Worm (Caenorhabditis elegans): ENCODE data around the gene ZK795.3.

Gene ZK795.3

ce11 chrIV:12527217-12527616, 31.9 kb upstream of the ZK795.3 start, which contains the start of gene F53B2.8:
Gene F53B2.8 (minus strand): TSS chrIV:12527396.
- TF ChIP-seq bed-3 (GFP tag; optimal IDR thresholded peaks at IDR 0.05) (no peak), lin-32 (GFP tag; optimal IDR thresholded peaks at IDR 0.05) (no peak), unc-39 (tag; optimal IDR thresholded peaks at IDR 0.05) (no peak), hlh-1 (tag; optimal IDR thresholded peaks at IDR 0.05) (no peak), sptf-1 (tag; optimal IDR thresholded peaks at IDR 0.05) (no peak), nhr-76 (tag; optimal IDR thresholded peaks at IDR 0.05) (no peak), mab-5 (tag; optimal IDR thresholded peaks at IDR 0.05) (no peak), snpc-4 (tag; optimal IDR thresholded peaks at IDR 0.05) (no peak), zip-8 (tag; optimal IDR thresholded peaks at IDR 0.05) (no peak), sem-2 (GFP tag; optimal IDR thresholded peaks at IDR 0.05) (no peak), nhr-237 (tag; optimal IDR thresholded peaks at IDR 0.05) (no peak), nhr-2 (tag; optimal IDR thresholded peaks at IDR 0.05) (no peak), ces-1 (GFP tag; optimal IDR thresholded peaks at IDR 0.05) (no peak), nhr-12 (tag; optimal IDR thresholded peaks at IDR 0.05) (no peak), lin-13 (tag; optimal IDR thresholded peaks at IDR 0.05) (no peak), unc-120 (tag; optimal IDR thresholded peaks at IDR 0.05; ENCODE audit: poor library complexity, severe bottlenecking) (no peak)

- no peak for TF ChIP-seq unc-39 (tag; optimal IDR thresholded peaks at IDR 0.05)
- no peak for TF ChIP-seq blmp-1 (tag; optimal IDR thresholded peaks at IDR 0.05)
- no peak for TF ChIP-seq mab-5 (tag; optimal IDR thresholded peaks at IDR 0.05)
- TF ChIP-seq nhr-12 (tag; optimal IDR thresholded peaks at IDR 0.05), result no peak
- TF ChIP-seq ceh-83 (GFP tag; optimal IDR thresholded peaks at IDR 0.05), result no peak
- no peak for TF ChIP-seq nhr-76 (tag; optimal IDR thresholded peaks at IDR 0.05)
- no peak for TF ChIP-seq ces-1 (GFP tag; optimal IDR thresholded peaks at IDR 0.05)
- TF ChIP-seq sptf-1 (tag; optimal IDR thresholded peaks at IDR 0.05), result no peak
- TF ChIP-seq M03D4.4 (tag; optimal IDR thresholded peaks at IDR 0.05), result no peak
- TF ChIP-seq cnd-1 (tag; optimal IDR thresholded peaks at IDR 0.05), result no peak
- TF ChIP-seq nhr-28 (tag; optimal IDR thresholded peaks at IDR 0.05), result no peak
- no peak for TF ChIP-seq mep-1 (tag; optimal IDR thresholded peaks at IDR 0.05)
- TF ChIP-seq pha-4 (tag; optimal IDR thresholded peaks at IDR 0.05), result no peak
- no peak for TF ChIP-seq ztf-11 (tag; optimal IDR thresholded peaks at IDR 0.05)
- no peak for TF ChIP-seq elt-1 (tag; optimal IDR thresholded peaks at IDR 0.05; ENCODE audit: borderline replicate concordance, insufficient read depth)
- TF ChIP-seq snpc-4 (tag; optimal IDR thresholded peaks at IDR 0.05), result no peak
- TF ChIP-seq elt-3 (tag; optimal IDR thresholded peaks at IDR 0.05), result no peak
- no peak for TF ChIP-seq ceh-39 (tag; optimal IDR thresholded peaks at IDR 0.05)
- no peak for TF ChIP-seq ham-2 (GFP tag; optimal IDR thresholded peaks at IDR 0.05)
These were observed 28.1 kb upstream of the ZK795.3 start, which contains the start of gene F53B2.5 for ce11 chrIV:12531047-12531446. Gene F53B2.5 (minus strand): TSS chrIV:12531147.

ce11 chrIV:12531464-12531863, 27.7 kb upstream of the ZK795.3 start:
- TF ChIP-seq nhr-2 (tag; optimal IDR thresholded peaks at IDR 0.05), result no peak

ce11 chrIV:12536358-12536757, 22.8 kb upstream of the ZK795.3 start:
- TF ChIP-seq nhr-2 (tag; optimal IDR thresholded peaks at IDR 0.05), result no peak
- no peak for TF ChIP-seq lsy-2 (tag; optimal IDR thresholded peaks at IDR 0.05)
- TF ChIP-seq ceh-43 (GFP tag; optimal IDR thresholded peaks at IDR 0.05), result peak; percentile 64
- no peak for TF ChIP-seq nhr-12 (tag; optimal IDR thresholded peaks at IDR 0.05)
- no peak for TF ChIP-seq mep-1 (tag; optimal IDR thresholded peaks at IDR 0.05)
- peak; percentile 56 for TF ChIP-seq sptf-1 (tag; optimal IDR thresholded peaks at IDR 0.05)
- no peak for TF ChIP-seq mls-2 (tag; optimal IDR thresholded peaks at IDR 0.05)
- TF ChIP-seq cnd-1 (tag; optimal IDR thresholded peaks at IDR 0.05), result peak; percentile 22

ce11 chrIV:12537694-12538093, 21.5 kb upstream of the ZK795.3 start:
- TF ChIP-seq cnd-1 (tag; optimal IDR thresholded peaks at IDR 0.05) (peak; percentile 8), M03D4.4 (tag; optimal IDR thresholded peaks at IDR 0.05) (no peak), unc-120 (tag; optimal IDR thresholded peaks at IDR 0.05; ENCODE audit: poor library complexity, severe bottlenecking) (no peak), tbx-8 (GFP tag; optimal IDR thresholded peaks at IDR 0.05) (no peak), lin-13 (tag; optimal IDR thresholded peaks at IDR 0.05) (no peak), snpc-4 (tag; optimal IDR thresholded peaks at IDR 0.05) (no peak), mep-1 (tag; optimal IDR thresholded peaks at IDR 0.05) (no peak), ham-2 (GFP tag; optimal IDR thresholded peaks at IDR 0.05) (no peak), elt-3 (tag; optimal IDR thresholded peaks at IDR 0.05) (no peak), zip-8 (tag; optimal IDR thresholded peaks at IDR 0.05) (peak; percentile 95), unc-62 (GFP tag; optimal IDR thresholded peaks at IDR 0.05) (no peak), nhr-2 (tag; optimal IDR thresholded peaks at IDR 0.05) (peak; percentile 88), ces-1 (GFP tag; optimal IDR thresholded peaks at IDR 0.05) (no peak)

Data from whole organism, mixed stage, embryonic.